Worm (Caenorhabditis elegans) whole organism, late embryonic: ENCODE measurements around the gene F55C12.19.

Experiments
- K09A11.1 ChIP-seq: sonication (generic microtip); optimal IDR thresholded peaks from 2 replicates; lab custom pipeline; 2017; ENCODE audit warnings: antibody characterized with exemption, mild to moderate bottlenecking, missing genetic modification characterization, missing compliant biosample characterization; ENCODE audit not compliant: insufficient read depth
- Y22D7AL.16 ChIP-seq: sonication (generic microtip); optimal IDR thresholded peaks from 2 replicates; lab custom pipeline; 2016; ENCODE audit warnings: missing genetic modification characterization, missing compliant biosample characterization
- ceh-24 ChIP-seq: sonication (generic microtip); optimal IDR thresholded peaks from 2 replicates; lab custom pipeline; 2016; ENCODE audit warnings: mild to moderate bottlenecking, missing genetic modification characterization, missing compliant biosample characterization
- ceh-6 ChIP-seq: fragments of 200-800 bp; sonication (Bioruptor generic); optimal IDR thresholded peaks from 2 replicates; lab custom pipeline; 2018; ENCODE audit warnings: mild to moderate bottlenecking, missing genetic modification characterization, missing compliant biosample characterization
- fax-1 ChIP-seq: sonication (generic microtip); optimal IDR thresholded peaks from 2 replicates; lab custom pipeline; 2016; ENCODE audit warnings: missing genotype, missing genetic modification characterization, missing compliant biosample characterization
- hlh-6 ChIP-seq: sonication (generic microtip); optimal IDR thresholded peaks from 2 replicates; lab custom pipeline; 2016; ENCODE audit warnings: missing genotype, missing genetic modification characterization, missing compliant biosample characterization
- nhr-11 ChIP-seq: fragments of 150-350 bp; optimal IDR thresholded peaks from 2 replicates; lab custom pipeline; 2014; ENCODE audit warnings: missing biosample characterization, missing genetic modification characterization
- pha-4 ChIP-seq: fragments of 150-350 bp; optimal IDR thresholded peaks from 2 replicates; lab custom pipeline; 2018; ENCODE audit warnings: missing biosample characterization, missing genetic modification reagents, missing genetic modification characterization
- ref-2 ChIP-seq: sonication (generic microtip); optimal IDR thresholded peaks from 2 replicates; lab custom pipeline; 2016; ENCODE audit warnings: missing genetic modification characterization, missing compliant biosample characterization
- syd-9 ChIP-seq: sonication (generic microtip); optimal IDR thresholded peaks from 2 replicates; lab custom pipeline; 2016; ENCODE audit warnings: mild to moderate bottlenecking, missing genetic modification characterization, moderate library complexity, missing compliant biosample characterization
- zip-5 ChIP-seq: sonication (generic microtip); optimal IDR thresholded peaks from 2 replicates; lab custom pipeline; 2016; ENCODE audit warnings: missing genetic modification characterization, missing compliant biosample characterization

- TF ChIP-seq hlh-6 (tag; lab: Kevin White, UChicago) (no peak), pha-4 (tag; lab: Kevin White, UChicago) (no peak), fax-1 (tag; lab: Kevin White, UChicago) (no peak), nhr-11 (tag; lab: Kevin White, UChicago) (no peak), K09A11.1 (tag; lab: Kevin White, UChicago) (no peak), ref-2 (tag; lab: Kevin White, UChicago) (no peak), syd-9 (tag; lab: Kevin White, UChicago) (no peak), ceh-6 (GFP tag; lab: Kevin White, UChicago) (no peak), zip-5 (tag; lab: Kevin White, UChicago) (no peak), Y22D7AL.16 (tag; lab: Kevin White, UChicago) (no peak), ceh-24 (tag; lab: Kevin White, UChicago) (no peak)
Measured at ce11 chrII:5829940-5830424, 36.0 kb upstream of the F55C12.19 start, which contains the start of gene col-74.
